Worm (Caenorhabditis elegans): ENCODE measurements around the gene C54D10.13.

ce11 chrV:12433717-12434116 is 1.6 kb upstream of the C54D10.13 start, which contains the start of gene srh-25:
- TF ChIP-seq pha-4 (tag; optimal IDR thresholded peaks at IDR 0.05) (no peak), B0336.3 (GFP tag; IDR thresholded peaks at IDR 0.05) (no peak), gei-17 (GFP tag; optimal IDR thresholded peaks at IDR 0.05) (no peak), sptf-2 (GFP tag; optimal IDR thresholded peaks at IDR 0.05) (no peak), C17E4.6 (GFP tag; IDR thresholded peaks at IDR 0.05) (no peak), attf-6 (GFP tag; IDR thresholded peaks at IDR 0.05) (no peak), lin-26 (GFP tag; IDR thresholded peaks at IDR 0.05) (no peak), bed-2 (GFP tag; IDR thresholded peaks at IDR 0.05) (no peak), repo-1 (tag; optimal IDR thresholded peaks at IDR 0.05) (no peak), hlh-26 (GFP tag; conservative IDR thresholded peaks at IDR 0.05) (no peak), Y53F4B.3 (GFP tag; IDR thresholded peaks at IDR 0.05) (no peak)
